Worm (Caenorhabditis elegans) whole organism, L4/young adult: Measurements from ENCODE around the gene ceh-63.

Experiments
- W03F9.2 ChIP-seq: fragments of 150-350 bp; optimal IDR thresholded peaks from 2 replicates; lab custom pipeline; 2014; ENCODE audit warnings: missing biosample characterization, missing genetic modification characterization
- dao-5 ChIP-seq: sonication (generic microtip); optimal IDR thresholded peaks from 2 replicates; lab custom pipeline; 2016; ENCODE audit warnings: missing genotype, missing genetic modification characterization, moderate library complexity, missing compliant biosample characterization
- him-1 ChIP-seq: sonication (generic microtip); optimal IDR thresholded peaks from 2 replicates; lab custom pipeline; 2016; ENCODE audit warnings: missing genotype, missing genetic modification reagents, missing genetic modification characterization, missing compliant biosample characterization

DNA sequence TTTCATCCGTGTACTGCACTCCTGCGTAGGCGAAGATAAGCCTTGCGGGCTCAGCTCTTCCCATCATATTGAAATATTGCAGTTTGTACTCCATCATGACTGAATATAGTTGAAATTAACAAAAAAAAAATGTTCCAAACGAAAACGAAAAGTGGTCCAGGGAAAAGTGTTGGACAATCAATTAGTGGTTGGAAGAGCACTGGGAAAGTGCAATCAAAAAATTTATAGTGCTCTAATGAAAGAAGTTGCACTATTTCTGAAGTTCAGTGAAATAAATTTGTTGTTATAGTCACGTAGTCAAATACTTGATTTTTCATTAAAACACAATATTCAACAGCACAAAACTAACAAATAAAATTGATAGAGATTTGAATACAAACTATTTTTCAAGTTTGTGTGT, 40.2 kb downstream of the ceh-63 start, which contains the start of gene gst-11:
- TF ChIP-seq him-1 (tag; lab: Kevin White, UChicago) (no peak), dao-5 (no peak), W03F9.2 (no peak)
